Worm (Caenorhabditis elegans) whole organism, L3 larva: Measurements from ENCODE around the gene txt-8.

Source experiments
- ceh-82 ChIP-seq: fragments of 150-350 bp; optimal IDR thresholded peaks from 2 replicates; lab custom pipeline; 2014; ENCODE audit warnings: missing biosample characterization, missing genetic modification characterization
- egl-27 ChIP-seq: sonication (generic microtip); optimal IDR thresholded peaks from 4 replicates; lab custom pipeline; 2017; ENCODE audit warnings: missing biosample characterization, missing genetic modification reagents, missing genetic modification characterization
- elt-1 ChIP-seq: fragments of 150-350 bp; optimal IDR thresholded peaks from 2 replicates; lab custom pipeline; 2014; ENCODE audit warnings: missing biosample characterization, missing genetic modification characterization
- nhr-11 ChIP-seq: fragments of 150-350 bp; optimal IDR thresholded peaks from 2 replicates; lab custom pipeline; 2014; ENCODE audit warnings: missing biosample characterization, missing genetic modification characterization
- nhr-23 ChIP-seq: fragments of 150-350 bp; optimal IDR thresholded peaks from 2 replicates; lab custom pipeline; 2014; ENCODE audit warnings: missing biosample characterization, missing genetic modification reagents, missing genetic modification characterization
- nhr-28 ChIP-seq: fragments of 150-350 bp; optimal IDR thresholded peaks from 2 replicates; lab custom pipeline; 2014; ENCODE audit warnings: missing biosample characterization, missing genetic modification characterization
- nhr-77 ChIP-seq: fragments of 150-350 bp; optimal IDR thresholded peaks from 2 replicates; lab custom pipeline; 2014; ENCODE audit warnings: missing biosample characterization, missing genetic modification characterization
- unc-62 ChIP-seq: fragments of 150-350 bp; sonication (generic microtip); optimal IDR thresholded peaks from 4 replicates; lab custom pipeline; 2014; ENCODE audit warnings: missing biosample characterization, missing genetic modification reagents, missing genetic modification characterization
- zag-1 ChIP-seq: fragments of 150-350 bp; optimal IDR thresholded peaks from 2 replicates; lab custom pipeline; 2014; ENCODE audit warnings: missing biosample characterization, missing genetic modification characterization
- ztf-11 ChIP-seq: fragments of 150-350 bp; optimal IDR thresholded peaks from 2 replicates; lab custom pipeline; 2014; ENCODE audit warnings: missing biosample characterization, missing genetic modification characterization

- no peak for TF ChIP-seq egl-27 (tag; lab: Kevin White, UChicago)
- TF ChIP-seq nhr-23 (tag; lab: Kevin White, UChicago), result no peak
- no peak for TF ChIP-seq nhr-11 (tag; lab: Kevin White, UChicago)
- no peak for TF ChIP-seq unc-62 (GFP tag; lab: Kevin White, UChicago)
- TF ChIP-seq nhr-77, result no peak
- TF ChIP-seq nhr-28 (tag; lab: Kevin White, UChicago), result no peak
- TF ChIP-seq elt-1 (tag; lab: Kevin White, UChicago), result no peak
- no peak for TF ChIP-seq ztf-11 (tag; lab: Kevin White, UChicago)
- TF ChIP-seq ceh-82, result no peak
- no peak for TF ChIP-seq zag-1 (tag; lab: Kevin White, UChicago)
Measured at ce11 chrV:18368322-18368721, 45.8 kb upstream of the txt-8 start, which contains the start of gene C08E8.6.
